Fruit fly (Drosophila melanogaster) whole organism, embryonic: ENCODE data around the gene Nf-YC.

Experiments used
- ATbp ChIP-seq: fragments of 200-800 bp; sonication (Bioruptor generic); optimal IDR thresholded peaks from 2 replicates; lab custom pipeline; 2017; ENCODE audit warnings: missing biosample characterization, mild to moderate bottlenecking, missing genetic modification characterization, missing genetic modification reagents
- CG11456 ChIP-seq: fragments of 200-800 bp; sonication (Bioruptor generic); IDR thresholded peaks from 3 replicates; pipeline ENCODE4 v1.3.6; 2022; ENCODE audit warnings: missing biosample characterization, missing genetic modification characterization
- CG14050 ChIP-seq: fragments of 200-800 bp; sonication (Bioruptor generic); IDR thresholded peaks from 3 replicates; pipeline ENCODE4 v1.3.6; 2022; ENCODE audit warnings: missing biosample characterization, missing genetic modification characterization
- CG1647 ChIP-seq: fragments of 200-800 bp; sonication (Bioruptor generic); optimal IDR thresholded peaks from 3 replicates; lab custom pipeline; 2016; ENCODE audit warnings: missing biosample characterization, missing genetic modification characterization
- CG16815 ChIP-seq: fragments of 200-800 bp; sonication (Bioruptor generic); optimal IDR thresholded peaks from 3 replicates; lab custom pipeline; 2017; ENCODE audit warnings: missing biosample characterization, mild to moderate bottlenecking, missing genetic modification characterization
- CG17328 ChIP-seq: fragments of 200-800 bp; sonication (Bioruptor generic); IDR thresholded peaks from 2 replicates; pipeline ENCODE4 v1.3.6; 2022; ENCODE audit warnings: missing biosample characterization, missing genetic modification characterization
- CG17802 ChIP-seq: fragments of 200-800 bp; sonication (Bioruptor generic); optimal IDR thresholded peaks from 2 replicates; lab custom pipeline; 2018; ENCODE audit warnings: missing biosample characterization, mild to moderate bottlenecking, missing genetic modification characterization, moderate library complexity
- CG18476 ChIP-seq: fragments of 200-800 bp; sonication (Bioruptor generic); optimal IDR thresholded peaks from 2 replicates; lab custom pipeline; 2016; ENCODE audit warnings: missing biosample characterization, mild to moderate bottlenecking, missing genetic modification characterization
- CG3163 ChIP-seq: fragments of 200-800 bp; sonication (Bioruptor generic); optimal IDR thresholded peaks from 3 replicates; lab custom pipeline; 2016; ENCODE audit warnings: missing biosample characterization, missing genetic modification characterization
- CG34376 ChIP-seq: fragments of 200-800 bp; sonication (Bioruptor generic); optimal IDR thresholded peaks from 2 replicates; lab custom pipeline; 2018; ENCODE audit warnings: missing biosample characterization, mild to moderate bottlenecking, missing genetic modification characterization
- CG4282 ChIP-seq: fragments of 200-800 bp; sonication (Bioruptor generic); optimal IDR thresholded peaks from 2 replicates; lab custom pipeline; 2016; ENCODE audit warnings: missing biosample characterization, missing genetic modification characterization
- CG4707 ChIP-seq: fragments of 200-800 bp; sonication (Bioruptor generic); optimal IDR thresholded peaks from 2 replicates; lab custom pipeline; 2018; ENCODE audit warnings: missing biosample characterization, mild to moderate bottlenecking, missing genetic modification characterization, moderate library complexity
- CG6175 ChIP-seq: fragments of 200-800 bp; sonication (Bioruptor generic); IDR thresholded peaks from 3 replicates; pipeline ENCODE4 v1.3.6; 2022; ENCODE audit warnings: missing biosample characterization, missing genetic modification characterization
- CG6689 ChIP-seq: fragments of 200-800 bp; sonication (Bioruptor generic); IDR thresholded peaks from 2 replicates; pipeline ENCODE4 v1.3.6; 2022; ENCODE audit warnings: missing biosample characterization, missing genetic modification characterization
- CG7928 ChIP-seq: fragments of 200-800 bp; sonication (Bioruptor generic); optimal IDR thresholded peaks from 2 replicates; lab custom pipeline; 2017; ENCODE audit warnings: missing biosample characterization, mild to moderate bottlenecking, missing genetic modification characterization
- CG8944 ChIP-seq: fragments of 200-800 bp; sonication (Bioruptor generic); optimal IDR thresholded peaks from 3 replicates; lab custom pipeline; 2016; ENCODE audit warnings: missing biosample characterization, missing genetic modification characterization
- CG9215 ChIP-seq: fragments of 200-800 bp; sonication (Bioruptor generic); IDR thresholded peaks from 2 replicates; pipeline ENCODE4 v1.3.6; 2022; ENCODE audit warnings: missing biosample characterization, missing genetic modification characterization
- Ets97D ChIP-seq: fragments of 200-800 bp; sonication (Bioruptor generic); optimal IDR thresholded peaks from 3 replicates; lab custom pipeline; 2016; ENCODE audit warnings: missing biosample characterization, missing genetic modification characterization
- Hmx ChIP-seq: fragments of 200-800 bp; sonication (Bioruptor generic); optimal IDR thresholded peaks from 2 replicates; lab custom pipeline; 2016; ENCODE audit warnings: missing biosample characterization, missing genetic modification characterization
- Hsf ChIP-seq: fragments of 200-800 bp; sonication (Bioruptor generic); optimal IDR thresholded peaks from 3 replicates; lab custom pipeline; 2016; ENCODE audit warnings: missing biosample characterization, missing genetic modification characterization
- Lim3 ChIP-seq: fragments of 200-800 bp; sonication (Bioruptor generic); IDR thresholded peaks from 2 replicates; pipeline ENCODE4 v1.3.6; 2022; ENCODE audit warnings: missing biosample characterization, missing genetic modification characterization
- MTF-1 ChIP-seq: fragments of 200-800 bp; sonication (Bioruptor generic); optimal IDR thresholded peaks from 2 replicates; lab custom pipeline; 2018; ENCODE audit warnings: missing biosample characterization, mild to moderate bottlenecking, missing genetic modification characterization, borderline replicate concordance
- Meics ChIP-seq: fragments of 200-800 bp; sonication (Bioruptor generic); optimal IDR thresholded peaks from 2 replicates; lab custom pipeline; 2017; ENCODE audit warnings: missing biosample characterization, mild to moderate bottlenecking, missing genetic modification characterization
- NC2β ChIP-seq: fragments of 200-800 bp; sonication (Bioruptor generic); optimal IDR thresholded peaks from 2 replicates; lab custom pipeline; 2016; ENCODE audit warnings: missing biosample characterization, missing genetic modification characterization
- Opbp ChIP-seq: fragments of 200-800 bp; sonication (Bioruptor generic); IDR thresholded peaks from 3 replicates; pipeline ENCODE4 v1.3.6; 2022; ENCODE audit warnings: missing biosample characterization, missing genetic modification characterization; ENCODE audit not compliant: partially characterized antibody
- Spps ChIP-seq: fragments of 200-800 bp; sonication (Bioruptor generic); optimal IDR thresholded peaks from 2 replicates; lab custom pipeline; 2018; ENCODE audit warnings: missing biosample characterization, mild to moderate bottlenecking, missing genetic modification characterization
- Stat92E ChIP-seq, 3 experiments: fragments of >200 bp in 2 of 3; fragments of 200-800 bp in 1 of 3; sonication (Bioruptor generic) in 1 of 3; optimal IDR thresholded peaks; 2 replicates each; lab custom pipeline; 2017 to 2019; ENCODE audit warnings: missing biosample characterization in 3 of 3, missing genetic modification characterization in 3 of 3, mild to moderate bottlenecking in 1 of 3, moderate library complexity in 1 of 3
- TFAM ChIP-seq: fragments of 200-800 bp; sonication (Bioruptor generic); optimal IDR thresholded peaks from 2 replicates; lab custom pipeline; 2017; ENCODE audit warnings: missing biosample characterization, missing genetic modification characterization, inconsistent platforms
- al ChIP-seq: fragments of 200-800 bp; sonication (Bioruptor generic); IDR thresholded peaks from 2 replicates; pipeline ENCODE4 v1.3.6; 2022; ENCODE audit warnings: missing biosample characterization, missing genetic modification characterization
- ara ChIP-seq: fragments of 200-800 bp; sonication (Bioruptor generic); IDR thresholded peaks from 2 replicates; pipeline ENCODE4 v1.3.6; 2022; ENCODE audit warnings: missing biosample characterization, missing genetic modification characterization
- esg ChIP-seq: fragments of 200-800 bp; sonication (Bioruptor generic); conservative IDR thresholded peaks from 2 replicates; pipeline ENCODE4 v1.3.6; 2022; ENCODE audit warnings: missing biosample characterization, missing genetic modification characterization
- eve ChIP-seq, 2 experiments: fragments of >200 bp; optimal IDR thresholded peaks; 2 replicates each; lab custom pipeline; 2017; ENCODE audit warnings: missing biosample characterization in 2 of 2, missing genetic modification characterization in 2 of 2
- exex ChIP-seq: fragments of 200-800 bp; sonication (Bioruptor generic); optimal IDR thresholded peaks from 4 replicates; lab custom pipeline; 2018; ENCODE audit warnings: missing biosample characterization, mild to moderate bottlenecking, missing genetic modification characterization, moderate library complexity
- fru ChIP-seq: fragments of >200 bp; optimal IDR thresholded peaks from 2 replicates; lab custom pipeline; 2017
- grau ChIP-seq: fragments of 200-800 bp; optimal IDR thresholded peaks from 3 replicates; lab custom pipeline; 2019; ENCODE audit warnings: missing biosample characterization, mild to moderate bottlenecking, missing genetic modification characterization, moderate library complexity
- gro ChIP-seq: fragments of 200-800 bp; sonication (Bioruptor generic); optimal IDR thresholded peaks from 2 replicates; lab custom pipeline; 2016; ENCODE audit warnings: missing biosample characterization, missing genetic modification characterization
- hb ChIP-seq: fragments of 200-800 bp; sonication (Bioruptor generic); IDR thresholded peaks from 3 replicates; pipeline ENCODE4 v1.3.6; 2022; ENCODE audit warnings: missing biosample characterization, missing genetic modification characterization; ENCODE audit not compliant: partially characterized antibody
- jing ChIP-seq: fragments of 200-800 bp; sonication (Bioruptor generic); optimal IDR thresholded peaks from 2 replicates; lab custom pipeline; 2018; ENCODE audit warnings: missing biosample characterization, mild to moderate bottlenecking, missing genetic modification characterization
- lilli ChIP-seq: fragments of 200-800 bp; sonication (Bioruptor generic); optimal IDR thresholded peaks from 3 replicates; lab custom pipeline; 2016; ENCODE audit warnings: missing biosample characterization, missing genetic modification characterization
- lmd ChIP-seq: fragments of 200-800 bp; sonication (Bioruptor generic); IDR thresholded peaks from 2 replicates; pipeline ENCODE4 v1.3.6; 2022; ENCODE audit warnings: missing biosample characterization, missing genetic modification characterization
- nmo ChIP-seq: fragments of 200-800 bp; sonication (Bioruptor generic); optimal IDR thresholded peaks from 2 replicates; lab custom pipeline; 2018; ENCODE audit warnings: missing biosample characterization, mild to moderate bottlenecking, missing genetic modification characterization, moderate library complexity
- org-1 ChIP-seq: fragments of 200-800 bp; sonication (Bioruptor generic); optimal IDR thresholded peaks from 2 replicates; lab custom pipeline; 2017; ENCODE audit warnings: missing biosample characterization, missing genetic modification characterization
- p53 ChIP-seq: fragments of 200-800 bp; sonication (Bioruptor generic); optimal IDR thresholded peaks from 2 replicates; lab custom pipeline; 2016; ENCODE audit warnings: missing biosample characterization, missing genetic modification characterization
- pnt ChIP-seq: fragments of 200-800 bp; sonication (Bioruptor generic); optimal IDR thresholded peaks from 3 replicates; lab custom pipeline; 2016; ENCODE audit warnings: missing biosample characterization, missing genetic modification characterization
- prd ChIP-seq, 3 experiments: fragments of >200 bp in 2 of 3; fragments of 200-800 bp in 1 of 3; sonication (Bioruptor generic) in 1 of 3; optimal IDR thresholded peaks in 2 of 3; IDR thresholded peaks in 1 of 3; 2 replicates in 2 of 3; 3 replicates in 1 of 3; pipeline versions ENCODE4 v1.3.6 to Lab custom; 2017 to 2022; ENCODE audit warnings: missing biosample characterization in 1 of 3, missing genetic modification characterization in 1 of 3
- row ChIP-seq: fragments of 200-800 bp; sonication (Bioruptor generic); IDR thresholded peaks from 3 replicates; pipeline ENCODE4 v1.3.6; 2022; ENCODE audit warnings: missing biosample characterization, missing genetic modification characterization
- sisA ChIP-seq: fragments of 200-800 bp; sonication (Bioruptor generic); IDR thresholded peaks from 2 replicates; pipeline ENCODE4 v1.3.6; 2022; ENCODE audit warnings: missing biosample characterization, missing genetic modification characterization
- ssp ChIP-seq: fragments of 200-800 bp; sonication (Bioruptor generic); IDR thresholded peaks from 2 replicates; pipeline ENCODE4 v1.3.6; 2022; ENCODE audit warnings: missing biosample characterization, missing genetic modification characterization
- tap ChIP-seq: fragments of 200-800 bp; optimal IDR thresholded peaks from 3 replicates; lab custom pipeline; 2019; ENCODE audit warnings: missing biosample characterization, mild to moderate bottlenecking, missing genetic modification characterization, moderate library complexity
- toy ChIP-seq: fragments of 200-800 bp; sonication (Bioruptor generic); IDR thresholded peaks from 2 replicates; pipeline ENCODE4 v1.3.6; 2022; ENCODE audit warnings: missing biosample characterization, missing genetic modification characterization

Nf-YC gene

dm6 chrX:6856332-6856995 is 35.7 kb upstream of the Nf-YC start (continued):
- TF ChIP-seq Stat92E (GFP tag; optimal IDR thresholded peaks at IDR 0.05; lab: Kevin White, UChicago) (no peak), TFAM (no peak), CG14050 (GFP tag; lab: Robert Waterston, UW) (peak; percentile 61; the same call in 2 of the 3 replicates), Spps (tag; lab: Kevin White, UChicago) (no peak), CG6175 (0 out of 3 replicates have a peak, but pooled peaks have one; percentile 33), CG6689 (GFP tag; lab: Robert Waterston, UW) (peak; percentile 71), Hsf (peak; percentile 16), Hmx (GFP tag; lab: Kevin White, UChicago) (no peak), CG17328 (peak; percentile 72), nmo (GFP tag; lab: Kevin White, UChicago) (peak; percentile 80), CG34376 (no peak), lmd (GFP tag; lab: Robert Waterston, UW) (peak; percentile 81), esg (GFP tag; lab: Robert Waterston, UW) (peak; percentile 70), CG17802 (no peak), Meics (GFP tag; lab: Kevin White, UChicago) (peak; percentile 78), CG4707 (GFP tag; lab: Kevin White, UChicago) (no peak), jing (GFP tag; lab: Kevin White, UChicago) (no peak), ssp (peak; percentile 60; the same call in 1 of the 2 replicates), MTF-1 (GFP tag; lab: Kevin White, UChicago) (no peak), CG3163 (GFP tag; lab: Kevin White, UChicago) (no peak), ATbp (GFP tag; lab: Kevin White, UChicago) (peak; percentile 76), prd (optimal IDR thresholded peaks at IDR 0.05; lab: Kevin White, UChicago) (no peak), prd (GFP tag; IDR thresholded peaks at IDR 0.05; lab: Robert Waterston, UW) (peak; percentile 73), toy (GFP tag; lab: Robert Waterston, UW) (no peak), CG7928 (GFP tag; lab: Kevin White, UChicago) (no peak), gro (no peak), org-1 (GFP tag; lab: Kevin White, UChicago) (peak; percentile 33), CG1647 (no peak), grau (tag; lab: Kevin White, UChicago) (peak; percentile 79), CG11456 (GFP tag; lab: Robert Waterston, UW) (peak; percentile 79; the same call in 2 of the 3 replicates), Lim3 (GFP tag; lab: Robert Waterston, UW) (0 out of 2 replicates have a peak, but pooled peaks have one; percentile 9), fru (no peak), ara (GFP tag; lab: Robert Waterston, UW) (peak; percentile 61; the same call in 1 of the 2 replicates), lilli (GFP tag; lab: Kevin White, UChicago) (peak; percentile 17), eve (GFP tag; optimal IDR thresholded peaks at IDR 0.05; lab: Kevin White, UChicago) (no peak), CG9215 (GFP tag; lab: Robert Waterston, UW) (peak; percentile 47; the same call in 1 of the 2 replicates), tap (tag; lab: Kevin White, UChicago) (peak; percentile 70), hb (no peak), CG18476 (peak; percentile 26), row (GFP tag; lab: Robert Waterston, UW) (peak; percentile 84), Opbp (GFP tag; lab: Robert Waterston, UW) (no peak), NC2β (GFP tag; lab: Kevin White, UChicago) (no peak), pnt (GFP tag; lab: Kevin White, UChicago) (no peak), p53 (no peak), CG8944 (no peak), Ets97D (no peak), sisA (peak; percentile 67), al (GFP tag; lab: Robert Waterston, UW) (peak; percentile 70), CG16815 (peak; percentile 15), CG4282 (GFP tag; lab: Kevin White, UChicago) (no peak), exex (tag; lab: Kevin White, UChicago) (peak; percentile 11)
